Worm (Caenorhabditis elegans) whole organism, L2 larva: Measurements from ENCODE around the gene sel-9.

Source experiments
- ama-1 ChIP-seq: fragments of 150-350 bp; optimal IDR thresholded peaks from 2 replicates; lab custom pipeline; 2018; ENCODE audit warnings: inconsistent platforms
- ceh-16 ChIP-seq: fragments of 150-350 bp; optimal IDR thresholded peaks from 2 replicates; lab custom pipeline; 2014; ENCODE audit warnings: missing biosample characterization, missing genetic modification characterization
- elt-1 ChIP-seq: fragments of 150-350 bp; optimal IDR thresholded peaks from 2 replicates; lab custom pipeline; 2014; ENCODE audit warnings: missing biosample characterization, missing genetic modification characterization
- mdl-1 ChIP-seq, 2 experiments: fragments of 150-350 bp in 1 of 2; sonication (generic microtip) in 1 of 2; optimal IDR thresholded peaks; 2 replicates each; lab custom pipeline; 2017; ENCODE audit warnings: missing biosample characterization in 2 of 2, missing genetic modification characterization in 2 of 2
- nhr-11 ChIP-seq: fragments of 150-350 bp; optimal IDR thresholded peaks from 2 replicates; lab custom pipeline; 2014; ENCODE audit warnings: missing biosample characterization, missing genetic modification characterization
- nhr-237 ChIP-seq: fragments of 150-350 bp; optimal IDR thresholded peaks from 2 replicates; lab custom pipeline; 2014; ENCODE audit warnings: missing biosample characterization, missing genetic modification characterization
- nhr-77 ChIP-seq: fragments of 150-350 bp; optimal IDR thresholded peaks from 2 replicates; lab custom pipeline; 2014; ENCODE audit warnings: missing biosample characterization, missing genetic modification characterization
- unc-62 ChIP-seq: fragments of 150-350 bp; optimal IDR thresholded peaks from 2 replicates; lab custom pipeline; 2014; ENCODE audit warnings: missing biosample characterization, missing genetic modification reagents, missing genetic modification characterization
- zag-1 ChIP-seq: fragments of 150-350 bp; optimal IDR thresholded peaks from 2 replicates; lab custom pipeline; 2014; ENCODE audit warnings: missing biosample characterization, missing genetic modification characterization

ce11 chrV:8334360-8334759, 32.0 kb upstream of the sel-9 start, which contains the start of gene tmd-2:
- TF ChIP-seq elt-1 (tag; lab: Kevin White, UChicago) (no peak), mdl-1 (tag; optimal IDR thresholded peaks at IDR 0.05; lab: Kevin White, UChicago) (no peak), nhr-237 (no peak), nhr-77 (tag; lab: Kevin White, UChicago) (no peak), unc-62 (GFP tag; lab: Kevin White, UChicago) (no peak), ama-1 (lab: Kevin White, UChicago) (no peak), ceh-16 (tag; lab: Kevin White, UChicago) (no peak), zag-1 (tag; lab: Kevin White, UChicago) (no peak), nhr-11 (no peak)
